Fruit fly (Drosophila melanogaster): ENCODE results near the gene RhoGAP15B.

- TF ChIP-seq psq (optimal IDR thresholded peaks at IDR 0.05) (no peak), pan (optimal IDR thresholded peaks at IDR 0.05) (no peak), EcR (GFP tag; optimal IDR thresholded peaks at IDR 0.05) (no peak), usp (GFP tag; optimal IDR thresholded peaks at IDR 0.05) (no peak)
These were observed 22.3 kb upstream of the RhoGAP15B start for dm6 chrX:16920682-16921286.

All from whole organism.